Worm (Caenorhabditis elegans) whole organism, L2 larva: ENCODE data around the gene K10D2.8.

Experiments used
- alr-1 ChIP-seq: fragments of 150-350 bp; optimal IDR thresholded peaks from 2 replicates; lab custom pipeline; 2014; ENCODE audit warnings: missing biosample characterization, missing genetic modification characterization
- ama-1 ChIP-seq: fragments of 150-350 bp; optimal IDR thresholded peaks from 2 replicates; lab custom pipeline; 2018; ENCODE audit warnings: inconsistent platforms
- ceh-82 ChIP-seq: fragments of 150-350 bp; optimal IDR thresholded peaks from 2 replicates; lab custom pipeline; 2014; ENCODE audit warnings: missing biosample characterization, missing genetic modification characterization
- ztf-4 ChIP-seq: fragments of 150-350 bp; optimal IDR thresholded peaks from 2 replicates; lab custom pipeline; 2014; ENCODE audit warnings: missing biosample characterization, missing genetic modification characterization

- TF ChIP-seq ama-1 (no peak), ceh-82 (tag; lab: Kevin White, UChicago) (no peak), alr-1 (tag; lab: Kevin White, UChicago) (no peak), ztf-4 (no peak)
These were observed 45.8 kb downstream of the K10D2.8 start, which contains the start of gene mrps-26 for ce11 chrIII:5234312-5234711.
